Fruit fly (Drosophila melanogaster) whole organism, embryonic: ENCODE results near the gene CG14958.

ENCODE experiments used
- Atf6 ChIP-seq: fragments of 200-800 bp; sonication (Bioruptor generic); IDR thresholded peaks from 2 replicates; pipeline ENCODE4 v1.3.6; 2022; ENCODE audit warnings: missing biosample characterization, missing genetic modification characterization
- Blimp-1 ChIP-seq: fragments of 200-800 bp; sonication (Bioruptor generic); optimal IDR thresholded peaks from 3 replicates; lab custom pipeline; 2018; ENCODE audit warnings: missing biosample characterization, missing genetic modification characterization, mild to moderate bottlenecking, moderate library complexity, missing genetic modification reagents
- CG10147 ChIP-seq: fragments of 200-800 bp; sonication (Bioruptor generic); optimal IDR thresholded peaks from 2 replicates; lab custom pipeline; 2019; ENCODE audit warnings: missing biosample characterization, mild to moderate bottlenecking, missing genetic modification characterization, moderate library complexity
- CG12104 ChIP-seq: fragments of 200-800 bp; sonication (Bioruptor generic); optimal IDR thresholded peaks from 3 replicates; lab custom pipeline; 2016; ENCODE audit warnings: missing biosample characterization, missing genetic modification characterization
- CG12299 ChIP-seq: fragments of 200-800 bp; sonication (Bioruptor generic); optimal IDR thresholded peaks from 2 replicates; lab custom pipeline; 2018; ENCODE audit warnings: missing biosample characterization, mild to moderate bottlenecking, missing genetic modification characterization
- CG12659 ChIP-seq: fragments of 200-800 bp; sonication (Bioruptor generic); optimal IDR thresholded peaks from 3 replicates; lab custom pipeline; 2017; ENCODE audit warnings: mild to moderate bottlenecking, missing biosample characterization, missing genetic modification reagents, missing genetic modification characterization
- CG13894 ChIP-seq: fragments of 200-800 bp; sonication (Bioruptor generic); optimal IDR thresholded peaks from 3 replicates; lab custom pipeline; 2018; ENCODE audit warnings: missing biosample characterization, mild to moderate bottlenecking, missing genetic modification characterization, moderate library complexity
- CG14965 ChIP-seq: fragments of 200-800 bp; sonication (Bioruptor generic); optimal IDR thresholded peaks from 2 replicates; lab custom pipeline; 2016; ENCODE audit warnings: missing biosample characterization, missing genetic modification characterization, borderline replicate concordance
- CG1832 ChIP-seq: fragments of 200-800 bp; sonication (Bioruptor generic); optimal IDR thresholded peaks from 2 replicates; lab custom pipeline; 2017; ENCODE audit warnings: missing biosample characterization, mild to moderate bottlenecking, missing genetic modification characterization, inconsistent platforms
- CG33557 ChIP-seq: fragments of 200-800 bp; sonication (Bioruptor generic); optimal IDR thresholded peaks from 2 replicates; lab custom pipeline; 2019; ENCODE audit warnings: missing biosample characterization, mild to moderate bottlenecking, missing genetic modification characterization, moderate library complexity
- CG4282 ChIP-seq: fragments of 200-800 bp; sonication (Bioruptor generic); optimal IDR thresholded peaks from 2 replicates; lab custom pipeline; 2016; ENCODE audit warnings: missing biosample characterization, missing genetic modification characterization
- CG4707 ChIP-seq: fragments of 200-800 bp; sonication (Bioruptor generic); optimal IDR thresholded peaks from 2 replicates; lab custom pipeline; 2018; ENCODE audit warnings: missing biosample characterization, mild to moderate bottlenecking, missing genetic modification characterization, moderate library complexity
- CG4820 ChIP-seq: fragments of 200-800 bp; sonication (Bioruptor generic); optimal IDR thresholded peaks from 3 replicates; lab custom pipeline; 2016; ENCODE audit warnings: missing biosample characterization, missing genetic modification characterization
- CG9437 ChIP-seq: fragments of 200-800 bp; sonication (Bioruptor generic); optimal IDR thresholded peaks from 2 replicates; lab custom pipeline; 2018; ENCODE audit warnings: missing biosample characterization, mild to moderate bottlenecking, missing genetic modification characterization
- CHES-1-like ChIP-seq: fragments of 200-800 bp; sonication (Bioruptor generic); optimal IDR thresholded peaks from 2 replicates; lab custom pipeline; 2016; ENCODE audit warnings: missing biosample characterization, missing genetic modification characterization
- Dip3 ChIP-seq: fragments of 200-800 bp; sonication (Bioruptor generic); optimal IDR thresholded peaks from 3 replicates; lab custom pipeline; 2016; ENCODE audit warnings: missing biosample characterization, missing genetic modification characterization
- Dp ChIP-seq: fragments of 200-800 bp; sonication (Bioruptor generic); optimal IDR thresholded peaks from 2 replicates; lab custom pipeline; 2018; ENCODE audit warnings: missing biosample characterization, mild to moderate bottlenecking, missing genetic modification characterization, moderate library complexity
- ERR ChIP-seq: fragments of 200-800 bp; sonication (Bioruptor generic); optimal IDR thresholded peaks from 2 replicates; lab custom pipeline; 2016; ENCODE audit warnings: missing biosample characterization, missing genetic modification characterization
- Fer3 ChIP-seq: fragments of 200-800 bp; sonication (Bioruptor generic); optimal IDR thresholded peaks from 2 replicates; lab custom pipeline; 2018; ENCODE audit warnings: missing biosample characterization, mild to moderate bottlenecking, missing genetic modification characterization, moderate library complexity
- Lpt ChIP-seq: fragments of >200 bp; optimal IDR thresholded peaks from 2 replicates; lab custom pipeline; 2018; ENCODE audit warnings: missing biosample characterization, missing genetic modification characterization
- NC2α ChIP-seq: fragments of 200-800 bp; sonication (Bioruptor generic); optimal IDR thresholded peaks from 2 replicates; lab custom pipeline; 2016; ENCODE audit warnings: missing biosample characterization, missing genetic modification characterization
- Optix ChIP-seq: fragments of 200-800 bp; sonication (Bioruptor generic); IDR thresholded peaks from 3 replicates; pipeline ENCODE4 v1.3.6; 2022; ENCODE audit warnings: missing biosample characterization, missing genetic modification characterization
- Sry-δ ChIP-seq: fragments of 200-800 bp; sonication (Bioruptor generic); optimal IDR thresholded peaks from 2 replicates; lab custom pipeline; 2016; ENCODE audit warnings: missing biosample characterization, missing genetic modification characterization
- Xrp1 ChIP-seq: fragments of 200-800 bp; sonication (Bioruptor generic); IDR thresholded peaks from 2 replicates; pipeline ENCODE4 v1.3.6; 2022; ENCODE audit warnings: missing biosample characterization, missing genetic modification characterization
- ase ChIP-seq: fragments of 200-800 bp; sonication (Bioruptor generic); IDR thresholded peaks from 3 replicates; pipeline ENCODE4 v1.3.6; 2022; ENCODE audit warnings: missing biosample characterization, missing genetic modification characterization
- caup ChIP-seq: fragments of 200-800 bp; sonication (Bioruptor generic); optimal IDR thresholded peaks from 3 replicates; lab custom pipeline; 2017; ENCODE audit warnings: missing biosample characterization, mild to moderate bottlenecking, missing genetic modification characterization, moderate library complexity; ENCODE audit not compliant: severe bottlenecking
- croc ChIP-seq: fragments of 200-800 bp; sonication (Bioruptor generic); conservative IDR thresholded peaks from 3 replicates; pipeline ENCODE4 v1.3.6; 2022; ENCODE audit warnings: missing biosample characterization, missing genetic modification characterization
- cwo ChIP-seq: fragments of 200-800 bp; sonication (Bioruptor generic); optimal IDR thresholded peaks from 3 replicates; lab custom pipeline; 2017; ENCODE audit warnings: missing biosample characterization, missing genetic modification characterization, mild to moderate bottlenecking, moderate library complexity, missing genetic modification reagents
- dan ChIP-seq: fragments of 200-800 bp; sonication (Bioruptor generic); IDR thresholded peaks from 2 replicates; pipeline ENCODE4 v1.3.6; 2022; ENCODE audit warnings: missing biosample characterization, missing genetic modification characterization
- dati ChIP-seq: fragments of 200-800 bp; sonication (Bioruptor generic); IDR thresholded peaks from 2 replicates; pipeline ENCODE4 v1.3.6; 2022; ENCODE audit warnings: missing biosample characterization, missing genetic modification characterization
- disco-r ChIP-seq: fragments of 200-800 bp; sonication (Bioruptor generic); optimal IDR thresholded peaks from 2 replicates; lab custom pipeline; 2016; ENCODE audit warnings: missing biosample characterization, missing genetic modification characterization
- dmrt11E ChIP-seq: fragments of 200-800 bp; sonication (Bioruptor generic); optimal IDR thresholded peaks from 3 replicates; lab custom pipeline; 2018; ENCODE audit warnings: missing biosample characterization, mild to moderate bottlenecking, missing genetic modification characterization, moderate library complexity
- emc ChIP-seq: fragments of 200-800 bp; sonication (Bioruptor generic); optimal IDR thresholded peaks from 2 replicates; lab custom pipeline; 2016; ENCODE audit warnings: missing biosample characterization, missing genetic modification characterization
- ftz-f1 ChIP-seq: fragments of 200-800 bp; sonication (Bioruptor generic); optimal IDR thresholded peaks from 2 replicates; lab custom pipeline; 2016; ENCODE audit warnings: missing biosample characterization, missing genetic modification characterization
- gce ChIP-seq: fragments of 200-800 bp; sonication (Bioruptor generic); IDR thresholded peaks from 3 replicates; pipeline ENCODE4 v1.3.6; 2022; ENCODE audit warnings: missing biosample characterization, missing genetic modification characterization
- gcm ChIP-seq: fragments of 200-800 bp; sonication (Bioruptor generic); optimal IDR thresholded peaks from 2 replicates; lab custom pipeline; 2019; ENCODE audit warnings: missing biosample characterization, mild to moderate bottlenecking, missing genetic modification characterization, moderate library complexity
- gcm2 ChIP-seq: fragments of 200-800 bp; sonication (Bioruptor generic); optimal IDR thresholded peaks from 2 replicates; lab custom pipeline; 2016; ENCODE audit warnings: missing biosample characterization, missing genetic modification characterization
- gro ChIP-seq: fragments of 200-800 bp; sonication (Bioruptor generic); optimal IDR thresholded peaks from 2 replicates; lab custom pipeline; 2016; ENCODE audit warnings: missing biosample characterization, missing genetic modification characterization
- hb ChIP-seq: fragments of 200-800 bp; sonication (Bioruptor generic); IDR thresholded peaks from 3 replicates; pipeline ENCODE4 v1.3.6; 2022; ENCODE audit warnings: missing biosample characterization, missing genetic modification characterization; ENCODE audit not compliant: partially characterized antibody
- inv ChIP-seq: fragments of 200-800 bp; sonication (Bioruptor generic); IDR thresholded peaks from 2 replicates; pipeline ENCODE4 v1.3.6; 2022; ENCODE audit warnings: missing biosample characterization, missing genetic modification characterization; ENCODE audit not compliant: partially characterized antibody
- knrl ChIP-seq: fragments of 200-800 bp; sonication (Bioruptor generic); IDR thresholded peaks from 3 replicates; pipeline ENCODE4 v1.3.6; 2022; ENCODE audit warnings: missing biosample characterization, missing genetic modification characterization; ENCODE audit not compliant: partially characterized antibody
- lilli ChIP-seq: fragments of 200-800 bp; sonication (Bioruptor generic); optimal IDR thresholded peaks from 3 replicates; lab custom pipeline; 2016; ENCODE audit warnings: missing biosample characterization, missing genetic modification characterization
- mirr ChIP-seq: fragments of 200-800 bp; sonication (Bioruptor generic); optimal IDR thresholded peaks from 3 replicates; lab custom pipeline; 2018; ENCODE audit warnings: missing biosample characterization, mild to moderate bottlenecking, missing genetic modification characterization
- p53 ChIP-seq: fragments of 200-800 bp; sonication (Bioruptor generic); optimal IDR thresholded peaks from 2 replicates; lab custom pipeline; 2016; ENCODE audit warnings: missing biosample characterization, missing genetic modification characterization
- sr ChIP-seq: fragments of 200-800 bp; sonication (Bioruptor generic); IDR thresholded peaks from 3 replicates; pipeline ENCODE4 v1.3.6; 2022; ENCODE audit warnings: missing biosample characterization, missing genetic modification characterization
- stwl ChIP-seq: fragments of 200-800 bp; sonication (Bioruptor generic); optimal IDR thresholded peaks from 3 replicates; lab custom pipeline; 2018; ENCODE audit warnings: missing biosample characterization, mild to moderate bottlenecking, missing genetic modification characterization, moderate library complexity
- tap ChIP-seq: fragments of 200-800 bp; optimal IDR thresholded peaks from 3 replicates; lab custom pipeline; 2019; ENCODE audit warnings: missing biosample characterization, mild to moderate bottlenecking, missing genetic modification characterization, moderate library complexity
- unc-4 ChIP-seq: fragments of 200-800 bp; sonication (Bioruptor generic); IDR thresholded peaks from 2 replicates; pipeline ENCODE4 v1.3.6; 2022; ENCODE audit warnings: missing biosample characterization, missing genetic modification characterization; ENCODE audit not compliant: partially characterized antibody
- unpg ChIP-seq: fragments of 200-800 bp; sonication (Bioruptor generic); optimal IDR thresholded peaks from 3 replicates; lab custom pipeline; 2018; ENCODE audit warnings: missing biosample characterization, mild to moderate bottlenecking, missing genetic modification characterization, moderate library complexity
- vnd ChIP-seq: fragments of 200-800 bp; sonication (Bioruptor generic); IDR thresholded peaks from 3 replicates; pipeline ENCODE4 v1.3.6; 2022; ENCODE audit warnings: missing biosample characterization, missing genetic modification characterization; ENCODE audit not compliant: partially characterized antibody
- wek ChIP-seq: fragments of 200-800 bp; sonication (Bioruptor generic); optimal IDR thresholded peaks from 3 replicates; lab custom pipeline; 2018; ENCODE audit warnings: missing biosample characterization, mild to moderate bottlenecking, missing genetic modification characterization, moderate library complexity

Gene CG14958

dm6 chr3L:3218859-3219258, 29.1 kb downstream of the CG14958 start, which contains the start of the genes hob and nSMase (continued):
- no peak for TF ChIP-seq gcm2 (GFP tag; lab: Kevin White, UChicago)
- TF ChIP-seq ase (GFP tag; lab: Robert Waterston, UW) = no peak
- no peak for TF ChIP-seq gce (GFP tag; lab: Robert Waterston, UW)
- no peak for TF ChIP-seq mirr (GFP tag; lab: Kevin White, UChicago)
- no peak for TF ChIP-seq wek (GFP tag; lab: Kevin White, UChicago)
- TF ChIP-seq lilli = no peak
- no peak for TF ChIP-seq Xrp1 (GFP tag; lab: Robert Waterston, UW)
- TF ChIP-seq Dp = peak; percentile 69
- TF ChIP-seq ftz-f1 (GFP tag; lab: Kevin White, UChicago) = peak; percentile 27
- no peak for TF ChIP-seq CG1832 (GFP tag; lab: Kevin White, UChicago)
- no peak for TF ChIP-seq inv (GFP tag; lab: Robert Waterston, UW)
- no peak for TF ChIP-seq cwo
- TF ChIP-seq CG12299 (tag; lab: Kevin White, UChicago) = no peak
- no peak for TF ChIP-seq unc-4 (GFP tag; lab: Robert Waterston, UW)
- TF ChIP-seq CG4820 (GFP tag; lab: Kevin White, UChicago) = no peak
- TF ChIP-seq dmrt11E (tag; lab: Kevin White, UChicago) = no peak
- no peak for TF ChIP-seq unpg (GFP tag; lab: Kevin White, UChicago)
- TF ChIP-seq Lpt (GFP tag; lab: Kevin White, UChicago) = no peak
- no peak for TF ChIP-seq NC2α (GFP tag; lab: Kevin White, UChicago)
- peak; percentile 3 for TF ChIP-seq caup (GFP tag; lab: Kevin White, UChicago)
- no peak for TF ChIP-seq p53
- no peak for TF ChIP-seq CG13894 (tag; lab: Kevin White, UChicago)
- TF ChIP-seq Fer3 (tag; lab: Kevin White, UChicago) = no peak
- TF ChIP-seq CG33557 = no peak
- no peak for TF ChIP-seq hb (GFP tag; lab: Robert Waterston, UW)
- no peak for TF ChIP-seq emc (GFP tag; lab: Kevin White, UChicago)
- no peak for TF ChIP-seq gro (GFP tag; lab: Kevin White, UChicago)
- no peak for TF ChIP-seq dati
- TF ChIP-seq ERR = no peak
- no peak for TF ChIP-seq CG12104
- TF ChIP-seq knrl = peak; percentile 37; the same call in 1 of the 3 replicates
- no peak for TF ChIP-seq vnd (GFP tag; lab: Robert Waterston, UW)
- peak; percentile 45 for TF ChIP-seq Sry-δ
- no peak for TF ChIP-seq stwl
- TF ChIP-seq CG4707 (GFP tag; lab: Kevin White, UChicago) = no peak
- TF ChIP-seq dan (GFP tag; lab: Robert Waterston, UW) = no peak
- TF ChIP-seq Blimp-1 (GFP tag; lab: Kevin White, UChicago) = peak; percentile 23
- no peak for TF ChIP-seq Atf6
- no peak for TF ChIP-seq CG14965 (GFP tag; lab: Kevin White, UChicago)
- no peak for TF ChIP-seq Optix (GFP tag; lab: Robert Waterston, UW)
- TF ChIP-seq CG10147 = no peak
- no peak for TF ChIP-seq gcm
- peak; percentile 70 for TF ChIP-seq CG12659
- TF ChIP-seq CG9437 (GFP tag; lab: Kevin White, UChicago) = no peak
- peak; percentile 66 for TF ChIP-seq CHES-1-like (GFP tag; lab: Kevin White, UChicago)
- TF ChIP-seq CG4282 (GFP tag; lab: Kevin White, UChicago) = no peak
- TF ChIP-seq sr (GFP tag; lab: Robert Waterston, UW) = no peak
- no peak for TF ChIP-seq croc (GFP tag; lab: Robert Waterston, UW)
- no peak for TF ChIP-seq tap (tag; lab: Kevin White, UChicago)
- TF ChIP-seq disco-r = no peak
- TF ChIP-seq Dip3 (GFP tag; lab: Kevin White, UChicago) = peak; percentile 12
